Worm (Caenorhabditis elegans) whole organism, young adult: ENCODE measurements around the gene srbc-44.

Source experiments
- B0261.1 ChIP-seq: sonication (generic microtip); optimal IDR thresholded peaks from 2 replicates; lab custom pipeline; 2016; ENCODE audit warnings: mild to moderate bottlenecking, missing genetic modification characterization, moderate library complexity, missing compliant biosample characterization
- B0336.3 ChIP-seq: fragments of 200-800 bp; sonication (Bioruptor generic); IDR thresholded peaks from 2 replicates; pipeline ENCODE4 v1.3.6; 2022; ENCODE audit warnings: missing genetic modification characterization, missing compliant biosample characterization
- C17E4.6 ChIP-seq: fragments of 200-800 bp; sonication (Bioruptor generic); IDR thresholded peaks from 2 replicates; pipeline ENCODE4 v1.3.6; 2022; ENCODE audit warnings: missing genetic modification reagents, missing genetic modification characterization, missing compliant biosample characterization
- D2030.7 ChIP-seq: fragments of 200-800 bp; sonication (Bioruptor generic); IDR thresholded peaks from 2 replicates; pipeline ENCODE4 v1.3.6; 2022; ENCODE audit warnings: missing genetic modification reagents, missing genetic modification characterization, missing compliant biosample characterization
- F10E7.11 ChIP-seq: sonication (generic microtip); optimal IDR thresholded peaks from 2 replicates; lab custom pipeline; 2017; ENCODE audit warnings: mild to moderate bottlenecking, missing genetic modification characterization, moderate library complexity, missing compliant biosample characterization
- F22D6.2 ChIP-seq: sonication (generic microtip); optimal IDR thresholded peaks from 2 replicates; lab custom pipeline; 2016; ENCODE audit warnings: mild to moderate bottlenecking, missing genetic modification characterization, missing compliant biosample characterization
- F33H1.4 ChIP-seq: fragments of 200-800 bp; sonication (Bioruptor generic); IDR thresholded peaks from 2 replicates; pipeline ENCODE4 v1.3.6; 2022; ENCODE audit warnings: missing genetic modification reagents, missing genetic modification characterization, missing compliant biosample characterization
- F49E8.2 ChIP-seq: sonication (generic microtip); optimal IDR thresholded peaks from 3 replicates; lab custom pipeline; 2017; ENCODE audit warnings: missing genetic modification characterization, mild to moderate bottlenecking, missing compliant biosample characterization, antibody characterized with exemption, moderate library complexity; ENCODE audit not compliant: insufficient read depth
- F52B5.7 ChIP-seq: sonication (generic microtip); optimal IDR thresholded peaks from 2 replicates; lab custom pipeline; 2016; ENCODE audit warnings: mild to moderate bottlenecking, missing genetic modification characterization, missing compliant biosample characterization
- T26A5.8 ChIP-seq: sonication (generic microtip); optimal IDR thresholded peaks from 2 replicates; lab custom pipeline; 2016; ENCODE audit warnings: missing genetic modification characterization, missing compliant biosample characterization
- Y53F4B.3 ChIP-seq: fragments of 200-800 bp; sonication (Bioruptor generic); IDR thresholded peaks from 2 replicates; pipeline ENCODE4 v1.3.6; 2022; ENCODE audit warnings: missing genetic modification reagents, missing genetic modification characterization, missing compliant biosample characterization
- aptf-2 ChIP-seq: fragments of 200-800 bp; sonication (Bioruptor generic); conservative IDR thresholded peaks from 2 replicates; pipeline ENCODE4 v1.3.6; 2022; ENCODE audit warnings: missing genetic modification reagents, missing genetic modification characterization, missing compliant biosample characterization
- ccch-3 ChIP-seq: fragments of 200-800 bp; sonication (Bioruptor generic); optimal IDR thresholded peaks from 2 replicates; lab custom pipeline; 2018; ENCODE audit warnings: mild to moderate bottlenecking, missing genetic modification characterization, missing compliant biosample characterization
- cebp-2 ChIP-seq: fragments of 200-800 bp; sonication (Bioruptor generic); IDR thresholded peaks from 2 replicates; pipeline ENCODE4 v1.3.6; 2022; ENCODE audit warnings: missing genetic modification characterization, missing compliant biosample characterization
- ceh-100 ChIP-seq: fragments of 200-800 bp; sonication (Bioruptor generic); IDR thresholded peaks from 2 replicates; pipeline ENCODE4 v1.3.6; 2022; ENCODE audit warnings: missing genetic modification reagents, missing genetic modification characterization, missing compliant biosample characterization
- ceh-40 ChIP-seq: fragments of 200-800 bp; sonication (Bioruptor generic); IDR thresholded peaks from 2 replicates; pipeline ENCODE4 v1.3.6; 2022; ENCODE audit warnings: missing genetic modification characterization, missing compliant biosample characterization
- ceh-58 ChIP-seq: fragments of 200-800 bp; sonication (Bioruptor generic); IDR thresholded peaks from 2 replicates; pipeline ENCODE4 v1.3.6; 2022; ENCODE audit warnings: missing genetic modification characterization, missing compliant biosample characterization
- ceh-91 ChIP-seq: fragments of 200-800 bp; sonication (Bioruptor generic); IDR thresholded peaks from 2 replicates; pipeline ENCODE4 v1.3.6; 2022; ENCODE audit warnings: missing genetic modification reagents, missing genetic modification characterization, missing compliant biosample characterization
- die-1 ChIP-seq: sonication (generic microtip); optimal IDR thresholded peaks from 2 replicates; lab custom pipeline; 2016; ENCODE audit warnings: missing genotype, mild to moderate bottlenecking, missing genetic modification characterization, missing compliant biosample characterization
- dpff-1 ChIP-seq: sonication (generic microtip); optimal IDR thresholded peaks from 2 replicates; lab custom pipeline; 2017; ENCODE audit warnings: mild to moderate bottlenecking, missing genetic modification characterization, missing compliant biosample characterization
- dpl-1 ChIP-seq: fragments of 150-350 bp; optimal IDR thresholded peaks from 2 replicates; lab custom pipeline; 2014; ENCODE audit warnings: missing biosample characterization, missing genetic modification reagents, missing genetic modification characterization
- egrh-3 ChIP-seq: fragments of 200-800 bp; sonication (Bioruptor generic); IDR thresholded peaks from 2 replicates; pipeline ENCODE4 v1.3.6; 2022; ENCODE audit warnings: missing genetic modification reagents, missing genetic modification characterization, missing compliant biosample characterization
- fkh-3 ChIP-seq: sonication (generic microtip); optimal IDR thresholded peaks from 2 replicates; lab custom pipeline; 2016; ENCODE audit warnings: mild to moderate bottlenecking, missing genetic modification characterization, missing compliant biosample characterization
- hlh-12 ChIP-seq: sonication (generic microtip); optimal IDR thresholded peaks from 2 replicates; lab custom pipeline; 2016; ENCODE audit warnings: missing genetic modification characterization, missing compliant biosample characterization
- hlh-26 ChIP-seq: fragments of 200-800 bp; sonication (Bioruptor generic); conservative IDR thresholded peaks from 2 replicates; pipeline ENCODE4 v1.3.6; 2022; ENCODE audit warnings: missing genetic modification reagents, missing genetic modification characterization, missing compliant biosample characterization
- hmg-20 ChIP-seq: fragments of 200-800 bp; sonication (Bioruptor generic); IDR thresholded peaks from 2 replicates; pipeline ENCODE4 v1.3.6; 2022; ENCODE audit warnings: missing genetic modification reagents, missing genetic modification characterization, missing compliant biosample characterization
- let-607 ChIP-seq, 2 experiments: fragments of 200-800 bp in 1 of 2; sonication (Bioruptor generic) in 1 of 2; sonication (generic microtip) in 1 of 2; optimal IDR thresholded peaks; 2 replicates each; lab custom pipeline; 2016 to 2018; ENCODE audit warnings: mild to moderate bottlenecking in 2 of 2, missing compliant biosample characterization in 2 of 2, missing genetic modification characterization in 2 of 2, moderate library complexity in 2 of 2, missing genotype in 1 of 2
- lin-26 ChIP-seq: fragments of 200-800 bp; sonication (Bioruptor generic); IDR thresholded peaks from 2 replicates; pipeline ENCODE4 v1.3.6; 2022; ENCODE audit warnings: missing genetic modification reagents, missing genetic modification characterization, missing compliant biosample characterization
- lin-54 ChIP-seq: fragments of 200-800 bp; sonication (Bioruptor generic); optimal IDR thresholded peaks from 2 replicates; lab custom pipeline; 2018; ENCODE audit warnings: mild to moderate bottlenecking, missing genetic modification characterization, missing compliant biosample characterization
- lsl-1 ChIP-seq: fragments of 200-800 bp; sonication (Bioruptor generic); optimal IDR thresholded peaks from 2 replicates; lab custom pipeline; 2018; ENCODE audit warnings: mild to moderate bottlenecking, missing genetic modification characterization, moderate library complexity, missing compliant biosample characterization
- lsy-27 ChIP-seq: sonication (generic microtip); optimal IDR thresholded peaks from 2 replicates; lab custom pipeline; 2017; ENCODE audit warnings: missing genetic modification characterization, mild to moderate bottlenecking, missing compliant biosample characterization, antibody characterized with exemption, missing genotype, borderline replicate concordance; ENCODE audit not compliant: insufficient read depth
- madf-3 ChIP-seq: fragments of 200-800 bp; sonication (Bioruptor generic); IDR thresholded peaks from 2 replicates; pipeline ENCODE4 v1.3.6; 2022; ENCODE audit warnings: missing genetic modification reagents, missing genetic modification characterization, missing compliant biosample characterization
- mcd-1 ChIP-seq: fragments of 200-800 bp; sonication (Bioruptor generic); IDR thresholded peaks from 2 replicates; pipeline ENCODE4 v1.3.6; 2022; ENCODE audit warnings: missing genetic modification reagents, missing genetic modification characterization, missing compliant biosample characterization
- mxl-1 ChIP-seq: sonication (generic microtip); optimal IDR thresholded peaks from 2 replicates; lab custom pipeline; 2016; ENCODE audit warnings: missing genetic modification characterization, missing compliant biosample characterization
- nfya-1 ChIP-seq: sonication (generic microtip); optimal IDR thresholded peaks from 2 replicates; lab custom pipeline; 2017; ENCODE audit warnings: antibody characterized with exemption, missing compliant biosample characterization, missing genetic modification characterization, borderline replicate concordance; ENCODE audit not compliant: insufficient read depth
- nfyb-1 ChIP-seq: fragments of 200-800 bp; sonication (Bioruptor generic); IDR thresholded peaks from 2 replicates; pipeline ENCODE4 v1.3.6; 2022; ENCODE audit warnings: missing genetic modification reagents, missing genetic modification characterization, missing compliant biosample characterization
- nhr-27 ChIP-seq: fragments of 200-800 bp; sonication (Bioruptor generic); optimal IDR thresholded peaks from 2 replicates; lab custom pipeline; 2018; ENCODE audit warnings: mild to moderate bottlenecking, missing genetic modification characterization, moderate library complexity, missing compliant biosample characterization
- nhr-80 ChIP-seq: sonication (generic microtip); optimal IDR thresholded peaks from 2 replicates; lab custom pipeline; 2016; ENCODE audit warnings: missing genetic modification characterization, missing compliant biosample characterization
- nhr-90 ChIP-seq: sonication (generic microtip); optimal IDR thresholded peaks from 2 replicates; lab custom pipeline; 2016; ENCODE audit warnings: missing genotype, mild to moderate bottlenecking, missing genetic modification characterization, missing compliant biosample characterization
- pbrm-1 ChIP-seq: fragments of 200-800 bp; sonication (Bioruptor generic); IDR thresholded peaks from 2 replicates; pipeline ENCODE4 v1.3.6; 2022; ENCODE audit warnings: missing genetic modification reagents, missing genetic modification characterization, missing compliant biosample characterization
- rcor-1 ChIP-seq: fragments of 200-800 bp; sonication (Bioruptor generic); IDR thresholded peaks from 2 replicates; pipeline ENCODE4 v1.3.6; 2022; ENCODE audit warnings: missing genetic modification reagents, missing genetic modification characterization, missing compliant biosample characterization
- sdz-38 ChIP-seq: sonication (generic microtip); optimal IDR thresholded peaks from 2 replicates; lab custom pipeline; 2016; ENCODE audit warnings: missing genotype, missing genetic modification characterization, missing compliant biosample characterization
- sea-2 ChIP-seq: fragments of 200-800 bp; sonication (Bioruptor generic); IDR thresholded peaks from 2 replicates; pipeline ENCODE4 v1.3.6; 2022; ENCODE audit warnings: missing genetic modification characterization, missing compliant biosample characterization
- somi-1 ChIP-seq: fragments of 200-800 bp; sonication (Bioruptor generic); optimal IDR thresholded peaks from 2 replicates; lab custom pipeline; 2018; ENCODE audit warnings: mild to moderate bottlenecking, missing genetic modification characterization, missing compliant biosample characterization
- tbx-9 ChIP-seq: sonication (generic microtip); optimal IDR thresholded peaks from 2 replicates; lab custom pipeline; 2016; ENCODE audit warnings: borderline replicate concordance, missing genetic modification characterization, inconsistent platforms, missing compliant biosample characterization
- ztf-18 ChIP-seq: sonication (generic microtip); optimal IDR thresholded peaks from 2 replicates; lab custom pipeline; 2016; ENCODE audit warnings: missing genotype, mild to moderate bottlenecking, missing genetic modification characterization, missing compliant biosample characterization
- ztf-22 ChIP-seq: fragments of 200-800 bp; sonication (Bioruptor generic); optimal IDR thresholded peaks from 2 replicates; lab custom pipeline; 2018; ENCODE audit warnings: mild to moderate bottlenecking, missing genetic modification characterization, moderate library complexity, missing compliant biosample characterization
- ztf-25 ChIP-seq: fragments of 200-800 bp; sonication (Bioruptor generic); IDR thresholded peaks from 2 replicates; pipeline ENCODE4 v1.3.6; 2022; ENCODE audit warnings: missing genetic modification reagents, missing genetic modification characterization, missing compliant biosample characterization
- ztf-28 ChIP-seq: fragments of 200-800 bp; sonication (Bioruptor generic); IDR thresholded peaks from 2 replicates; pipeline ENCODE4 v1.3.6; 2022; ENCODE audit warnings: missing genetic modification reagents, missing genetic modification characterization, missing compliant biosample characterization

Gene srbc-44

ce11 chrV:12780248-12780647 lies 8.1 kb downstream of the srbc-44 start (continued):
- TF ChIP-seq mcd-1 (GFP tag; lab: Robert Waterston, UW), result peak; percentile 72
- no peak for TF ChIP-seq tbx-9 (tag; lab: Kevin White, UChicago)
- peak; percentile 53; the same call in 1 of the 2 replicates for TF ChIP-seq hmg-20 (GFP tag; lab: Robert Waterston, UW)
- peak; percentile 83; the same call in 1 of the 2 replicates for TF ChIP-seq ceh-58 (GFP tag; lab: Robert Waterston, UW)
- TF ChIP-seq C17E4.6, result 0 out of 2 replicates have a peak, but pooled peaks have one; percentile 21
- 0 out of 2 replicates have a peak, but pooled peaks have one; percentile 45 for TF ChIP-seq egrh-3 (GFP tag; lab: Robert Waterston, UW)
- TF ChIP-seq let-607 (tag; optimal IDR thresholded peaks at IDR 0.05; lab: Kevin White, UChicago), result peak; percentile 8 to 22
- TF ChIP-seq cebp-2 (GFP tag; lab: Robert Waterston, UW), result peak; percentile 80; the same call in 1 of the 2 replicates
- no peak for TF ChIP-seq F10E7.11 (tag; lab: Kevin White, UChicago)
- TF ChIP-seq dpff-1 (tag; lab: Kevin White, UChicago), result no peak
- peak; percentile 97 for TF ChIP-seq lin-26
- peak; percentile 37 for TF ChIP-seq lsl-1 (GFP tag; lab: Kevin White, UChicago)
- TF ChIP-seq B0261.1 (tag; lab: Kevin White, UChicago), result peak; percentile 85
- no peak for TF ChIP-seq Y53F4B.3 (GFP tag; lab: Robert Waterston, UW)
- peak; percentile 49 for TF ChIP-seq rcor-1 (GFP tag; lab: Robert Waterston, UW)
- TF ChIP-seq ceh-91 (GFP tag; lab: Robert Waterston, UW), result peak; percentile 31; the same call in 1 of the 2 replicates
- peak; percentile 17 for TF ChIP-seq nhr-27 (tag; lab: Kevin White, UChicago)
- TF ChIP-seq die-1 (tag; lab: Kevin White, UChicago), result peak; percentile 89
- TF ChIP-seq hlh-12, result peak; percentile 4
- TF ChIP-seq ceh-100 (GFP tag; lab: Robert Waterston, UW), result no peak
- peak; percentile 75 for TF ChIP-seq nfyb-1
- no peak for TF ChIP-seq madf-3 (GFP tag; lab: Robert Waterston, UW)
- peak; percentile 82 for TF ChIP-seq lsy-27 (tag; lab: Kevin White, UChicago)
- peak; percentile 75 for TF ChIP-seq nhr-90 (tag; lab: Kevin White, UChicago)
- peak; percentile 66 for TF ChIP-seq F52B5.7 (tag; lab: Kevin White, UChicago)
- no peak for TF ChIP-seq F22D6.2 (tag; lab: Kevin White, UChicago)
- TF ChIP-seq ccch-3 (GFP tag; lab: Kevin White, UChicago), result no peak
- TF ChIP-seq fkh-3 (tag; lab: Kevin White, UChicago), result no peak
- peak; percentile 59 for TF ChIP-seq T26A5.8 (tag; lab: Kevin White, UChicago)
- no peak for TF ChIP-seq sdz-38
- TF ChIP-seq ztf-22 (GFP tag; lab: Kevin White, UChicago), result peak; percentile 21
- TF ChIP-seq aptf-2 (GFP tag; lab: Robert Waterston, UW), result peak; percentile 64; the same call in 1 of the 2 replicates
- TF ChIP-seq somi-1 (GFP tag; lab: Kevin White, UChicago), result peak; percentile 65
- TF ChIP-seq ztf-28 (GFP tag; lab: Robert Waterston, UW), result no peak
- TF ChIP-seq sea-2 (GFP tag; lab: Robert Waterston, UW), result 0 out of 2 replicates have a peak, but pooled peaks have one; percentile 45
- TF ChIP-seq hlh-26 (GFP tag; lab: Robert Waterston, UW), result no peak
- no peak for TF ChIP-seq lin-54
- no peak for TF ChIP-seq dpl-1
- no peak for TF ChIP-seq nfya-1 (tag; lab: Kevin White, UChicago)
- TF ChIP-seq pbrm-1 (GFP tag; lab: Robert Waterston, UW), result peak; percentile 81
- peak; percentile 79 for TF ChIP-seq ztf-18 (tag; lab: Kevin White, UChicago)
- peak; percentile 72 for TF ChIP-seq mxl-1 (tag; lab: Kevin White, UChicago)
- TF ChIP-seq ceh-40, result peak; percentile 78; the same call in 1 of the 2 replicates
- TF ChIP-seq D2030.7 (GFP tag; lab: Robert Waterston, UW), result peak; percentile 68
- no peak for TF ChIP-seq F49E8.2 (tag; lab: Kevin White, UChicago)
- no peak for TF ChIP-seq nhr-80
- TF ChIP-seq B0336.3 (GFP tag; lab: Robert Waterston, UW), result no peak
- no peak; the same call in 1 of the 2 replicates for TF ChIP-seq F33H1.4
- TF ChIP-seq ztf-25, result peak; percentile 85
